Fruit fly (Drosophila melanogaster): ENCODE data around the gene CG31036.

The CG31036 gene

dm6 chr3R:29907601-29908175 is at the start of gene CG31036:
Gene CG31036 (plus strand): TSS chr3R:29908107.
- TF ChIP-seq D1 (tag; optimal IDR thresholded peaks at IDR 0.05), result no peak
- TF ChIP-seq CG10348 (GFP tag; IDR thresholded peaks at IDR 0.05), result no peak
- TF ChIP-seq Ets98B (GFP tag; IDR thresholded peaks at IDR 0.05), result no peak
- TF ChIP-seq fd96Ca (GFP tag; IDR thresholded peaks at IDR 0.05), result no peak
- TF ChIP-seq CG12605 (GFP tag; IDR thresholded peaks at IDR 0.05), result no peak
- no peak for TF ChIP-seq Pif1B (GFP tag; optimal IDR thresholded peaks at IDR 0.05)
- TF ChIP-seq CG4496 (GFP tag; IDR thresholded peaks at IDR 0.05), result no peak; the same call in 2 of the 3 replicates
- TF ChIP-seq CG14655 (GFP tag; optimal IDR thresholded peaks at IDR 0.05), result no peak
- TF ChIP-seq CG15710 (tag; optimal IDR thresholded peaks at IDR 0.05), result no peak
- TF ChIP-seq Pif1A (GFP tag; optimal IDR thresholded peaks at IDR 0.05), result no peak
- TF ChIP-seq CG34367 (tag; optimal IDR thresholded peaks at IDR 0.05), result no peak
- no peak for TF ChIP-seq Snoo (tag; optimal IDR thresholded peaks at IDR 0.05)
- TF ChIP-seq CG8159 (tag; optimal IDR thresholded peaks at IDR 0.05), result no peak
- TF ChIP-seq EcR (GFP tag; optimal IDR thresholded peaks at IDR 0.05), result no peak
- no peak for TF ChIP-seq CG32121 (GFP tag; IDR thresholded peaks at IDR 0.05)
- TF ChIP-seq gl (tag; optimal IDR thresholded peaks at IDR 0.05), result no peak
- TF ChIP-seq CG17806 (tag; optimal IDR thresholded peaks at IDR 0.05), result no peak
- no peak for TF ChIP-seq CG9948 (tag; optimal IDR thresholded peaks at IDR 0.05)

dm6 chr3R:29858806-29859205 is 49.1 kb upstream of the CG31036 start, which contains the start of gene CG7824:
Gene CG7824 (minus strand): TSS chr3R:29858936.
- TF ChIP-seq CG4496 (GFP tag; IDR thresholded peaks at IDR 0.05), result no peak
- no peak for TF ChIP-seq EcR (GFP tag; optimal IDR thresholded peaks at IDR 0.05)
- TF ChIP-seq CG32121 (GFP tag; IDR thresholded peaks at IDR 0.05), result no peak
- no peak for TF ChIP-seq CG34367 (tag; optimal IDR thresholded peaks at IDR 0.05)
- no peak for TF ChIP-seq Snoo (tag; optimal IDR thresholded peaks at IDR 0.05)
- TF ChIP-seq CG13204 (GFP tag; optimal IDR thresholded peaks at IDR 0.05), result no peak
- no peak for TF ChIP-seq CG17806 (tag; optimal IDR thresholded peaks at IDR 0.05)
- TF ChIP-seq CG15710 (tag; optimal IDR thresholded peaks at IDR 0.05), result no peak
- TF ChIP-seq fd96Ca (GFP tag; IDR thresholded peaks at IDR 0.05), result no peak
- no peak for TF ChIP-seq CG9948 (tag; optimal IDR thresholded peaks at IDR 0.05)
- TF ChIP-seq gl (tag; optimal IDR thresholded peaks at IDR 0.05), result no peak
- no peak for TF ChIP-seq CG14655 (GFP tag; optimal IDR thresholded peaks at IDR 0.05)
- no peak for TF ChIP-seq Pif1A (GFP tag; optimal IDR thresholded peaks at IDR 0.05)
- no peak for TF ChIP-seq CG10348 (GFP tag; IDR thresholded peaks at IDR 0.05)
- TF ChIP-seq D1 (tag; optimal IDR thresholded peaks at IDR 0.05), result no peak

dm6 chr3R:29859763-29860162 is 48.1 kb upstream of the CG31036 start:
- TF ChIP-seq CG14655 (GFP tag; optimal IDR thresholded peaks at IDR 0.05) (no peak), CG13204 (GFP tag; optimal IDR thresholded peaks at IDR 0.05) (no peak), Pif1A (GFP tag; optimal IDR thresholded peaks at IDR 0.05) (no peak), CG17806 (tag; optimal IDR thresholded peaks at IDR 0.05) (no peak), CG8159 (tag; optimal IDR thresholded peaks at IDR 0.05) (no peak), CG15710 (tag; optimal IDR thresholded peaks at IDR 0.05) (peak; percentile 31), rn (GFP tag; IDR thresholded peaks at IDR 0.05) (no peak), gl (tag; optimal IDR thresholded peaks at IDR 0.05) (no peak), Pif1B (GFP tag; optimal IDR thresholded peaks at IDR 0.05) (no peak), CG34367 (tag; optimal IDR thresholded peaks at IDR 0.05) (peak; percentile 13), CG32121 (GFP tag; IDR thresholded peaks at IDR 0.05) (no peak; the same call in 1 of the 2 replicates), Ets98B (GFP tag; IDR thresholded peaks at IDR 0.05) (peak; percentile 36), CG12605 (GFP tag; IDR thresholded peaks at IDR 0.05) (no peak), EcR (GFP tag; optimal IDR thresholded peaks at IDR 0.05) (no peak), D1 (tag; optimal IDR thresholded peaks at IDR 0.05) (no peak), CG9948 (tag; optimal IDR thresholded peaks at IDR 0.05) (peak; percentile 0), fd96Ca (GFP tag; IDR thresholded peaks at IDR 0.05) (0 out of 3 replicates have a peak, but pooled peaks have one; percentile 18), CG10348 (GFP tag; IDR thresholded peaks at IDR 0.05) (no peak), CG4496 (GFP tag; IDR thresholded peaks at IDR 0.05) (peak; percentile 58; the same call in 2 of the 3 replicates), CG8301 (tag; optimal IDR thresholded peaks at IDR 0.05) (no peak), Snoo (tag; optimal IDR thresholded peaks at IDR 0.05) (no peak)

dm6 chr3R:29861432-29862249 is 46.3 kb upstream of the CG31036 start, which contains the start of the genes CG15514 and RpS8:
Gene CG15514 (minus strand): TSS chr3R:29861494.
Gene RpS8 (plus strand): TSS chr3R:29861582.
- TF ChIP-seq CG8159 (tag; optimal IDR thresholded peaks at IDR 0.05), result peak; percentile 72
- TF ChIP-seq CG4496 (GFP tag; IDR thresholded peaks at IDR 0.05), result peak; percentile 54; the same call in 2 of the 3 replicates
- peak; percentile 74 for TF ChIP-seq Snoo (tag; optimal IDR thresholded peaks at IDR 0.05)
- peak; percentile 29 for TF ChIP-seq CG34367 (tag; optimal IDR thresholded peaks at IDR 0.05)
- no peak for TF ChIP-seq Pif1B (GFP tag; optimal IDR thresholded peaks at IDR 0.05)
- TF ChIP-seq CG17806 (tag; optimal IDR thresholded peaks at IDR 0.05), result peak; percentile 64
- TF ChIP-seq CG15710 (tag; optimal IDR thresholded peaks at IDR 0.05), result peak; percentile 27
- TF ChIP-seq CG32121 (GFP tag; IDR thresholded peaks at IDR 0.05), result peak; percentile 29; the same call in 1 of the 2 replicates
- TF ChIP-seq gl (tag; optimal IDR thresholded peaks at IDR 0.05), result no peak
- no peak for TF ChIP-seq rn (GFP tag; IDR thresholded peaks at IDR 0.05)
- TF ChIP-seq CG14655 (GFP tag; optimal IDR thresholded peaks at IDR 0.05), result no peak
- TF ChIP-seq Pif1A (GFP tag; optimal IDR thresholded peaks at IDR 0.05), result no peak
- TF ChIP-seq fd96Ca (GFP tag; IDR thresholded peaks at IDR 0.05), result no peak
- no peak for TF ChIP-seq CG13204 (GFP tag; optimal IDR thresholded peaks at IDR 0.05)
- no peak; the same call in none of the 2 replicates for TF ChIP-seq CG12605 (GFP tag; IDR thresholded peaks at IDR 0.05)
- peak; percentile 48 for TF ChIP-seq CG8301 (tag; optimal IDR thresholded peaks at IDR 0.05)
- no peak for TF ChIP-seq Ets98B (GFP tag; IDR thresholded peaks at IDR 0.05)
- peak; percentile 33 for TF ChIP-seq CG9948 (tag; optimal IDR thresholded peaks at IDR 0.05)
- TF ChIP-seq CG10348 (GFP tag; IDR thresholded peaks at IDR 0.05), result no peak
- no peak for TF ChIP-seq D1 (tag; optimal IDR thresholded peaks at IDR 0.05)
- TF ChIP-seq EcR (GFP tag; optimal IDR thresholded peaks at IDR 0.05), result no peak
